Worm (Caenorhabditis elegans): Measurements from ENCODE around the gene T04C9.2.

ce11 chrIII:5982026-5982425, 9.7 kb upstream of the T04C9.2 start, which contains the start of gene frm-2:
- TF ChIP-seq ztf-23 (GFP tag; IDR thresholded peaks at IDR 0.05) (no peak), tab-1 (GFP tag; IDR thresholded peaks at IDR 0.05) (no peak), med-1 (GFP tag; optimal IDR thresholded peaks at IDR 0.05; ENCODE audit: insufficient read depth) (no peak), T22C8.4 (GFP tag; IDR thresholded peaks at IDR 0.05) (no peak), flt-1 (GFP tag; IDR thresholded peaks at IDR 0.05) (no peak), ref-1 (GFP tag; conservative IDR thresholded peaks at IDR 0.05) (no peak), cog-1 (tag; optimal IDR thresholded peaks at IDR 0.05) (no peak), klf-2 (GFP tag; conservative IDR thresholded peaks at IDR 0.05) (no peak), ztf-29 (GFP tag; IDR thresholded peaks at IDR 0.05) (no peak)
